Worm (Caenorhabditis elegans) whole organism, young adult: ENCODE measurements around the gene tiar-2.

Experiments
- B0261.1 ChIP-seq: sonication (generic microtip); optimal IDR thresholded peaks from 2 replicates; lab custom pipeline; 2016; ENCODE audit warnings: mild to moderate bottlenecking, missing genetic modification characterization, moderate library complexity, missing compliant biosample characterization
- D2030.7 ChIP-seq: fragments of 200-800 bp; sonication (Bioruptor generic); IDR thresholded peaks from 2 replicates; pipeline ENCODE4 v1.3.6; 2022; ENCODE audit warnings: missing genetic modification reagents, missing genetic modification characterization, missing compliant biosample characterization
- F10E7.11 ChIP-seq: sonication (generic microtip); optimal IDR thresholded peaks from 2 replicates; lab custom pipeline; 2017; ENCODE audit warnings: mild to moderate bottlenecking, missing genetic modification characterization, moderate library complexity, missing compliant biosample characterization
- F22D6.2 ChIP-seq: sonication (generic microtip); optimal IDR thresholded peaks from 2 replicates; lab custom pipeline; 2016; ENCODE audit warnings: mild to moderate bottlenecking, missing genetic modification characterization, missing compliant biosample characterization
- F23B12.7 ChIP-seq: sonication (generic microtip); optimal IDR thresholded peaks from 2 replicates; lab custom pipeline; 2017; ENCODE audit warnings: missing genetic modification characterization, mild to moderate bottlenecking, missing compliant biosample characterization, antibody characterized with exemption, moderate library complexity; ENCODE audit not compliant: insufficient read depth
- F52B5.7 ChIP-seq: sonication (generic microtip); optimal IDR thresholded peaks from 2 replicates; lab custom pipeline; 2016; ENCODE audit warnings: mild to moderate bottlenecking, missing genetic modification characterization, missing compliant biosample characterization
- F57A8.1 ChIP-seq: fragments of 200-800 bp; sonication (Bioruptor generic); optimal IDR thresholded peaks from 2 replicates; lab custom pipeline; 2018; ENCODE audit warnings: mild to moderate bottlenecking, missing genetic modification characterization, moderate library complexity, missing compliant biosample characterization
- K11D2.4 ChIP-seq: fragments of 200-800 bp; sonication (Bioruptor generic); IDR thresholded peaks from 2 replicates; pipeline ENCODE4 v1.3.6; 2022; ENCODE audit warnings: missing genetic modification reagents, missing genetic modification characterization, missing compliant biosample characterization
- T26A5.8 ChIP-seq: sonication (generic microtip); optimal IDR thresholded peaks from 2 replicates; lab custom pipeline; 2016; ENCODE audit warnings: missing genetic modification characterization, missing compliant biosample characterization
- Y53F4B.3 ChIP-seq: fragments of 200-800 bp; sonication (Bioruptor generic); IDR thresholded peaks from 2 replicates; pipeline ENCODE4 v1.3.6; 2022; ENCODE audit warnings: missing genetic modification reagents, missing genetic modification characterization, missing compliant biosample characterization
- Y56A3A.18 ChIP-seq: fragments of 200-800 bp; sonication (Bioruptor generic); IDR thresholded peaks from 2 replicates; pipeline ENCODE4 v1.3.6; 2022; ENCODE audit warnings: missing genetic modification reagents, missing genetic modification characterization, missing compliant biosample characterization
- Y67H2A.10 ChIP-seq: fragments of 200-800 bp; sonication (Bioruptor generic); conservative IDR thresholded peaks from 2 replicates; pipeline ENCODE4 v1.3.6; 2022; ENCODE audit warnings: missing genetic modification reagents, missing genetic modification characterization, missing compliant biosample characterization
- Y79H2A.3 ChIP-seq: fragments of 200-800 bp; sonication (Bioruptor generic); conservative IDR thresholded peaks from 2 replicates; pipeline ENCODE4 v1.3.6; 2022; ENCODE audit warnings: missing genetic modification reagents, missing genetic modification characterization, missing compliant biosample characterization
- Y95B8A.8 ChIP-seq: fragments of 200-800 bp; sonication (Bioruptor generic); IDR thresholded peaks from 2 replicates; pipeline ENCODE4 v1.3.6; 2022; ENCODE audit warnings: missing genetic modification reagents, missing genetic modification characterization, missing compliant biosample characterization
- akir-1 ChIP-seq: fragments of 200-800 bp; sonication (Bioruptor generic); optimal IDR thresholded peaks from 2 replicates; lab custom pipeline; 2018; ENCODE audit warnings: mild to moderate bottlenecking, missing genetic modification characterization, moderate library complexity, missing compliant biosample characterization
- ama-1 ChIP-seq, 3 experiments: fragments of 150-350 bp in 1 of 3; sonication (generic microtip) in 2 of 3; optimal IDR thresholded peaks; 2 replicates each; lab custom pipeline; 2014 to 2018; ENCODE audit warnings: missing biosample characterization in 2 of 3, missing genetic modification characterization in 2 of 3, missing genetic modification reagents in 2 of 3
- attf-3 ChIP-seq: fragments of 200-800 bp; sonication (Bioruptor generic); conservative IDR thresholded peaks from 2 replicates; pipeline ENCODE4 v1.3.6; 2022; ENCODE audit warnings: missing genetic modification reagents, missing genetic modification characterization, missing compliant biosample characterization
- attf-6 ChIP-seq: fragments of 200-800 bp; sonication (Bioruptor generic); IDR thresholded peaks from 2 replicates; pipeline ENCODE4 v1.3.6; 2022; ENCODE audit warnings: missing genetic modification reagents, missing genetic modification characterization, missing compliant biosample characterization
- ccch-3 ChIP-seq: fragments of 200-800 bp; sonication (Bioruptor generic); optimal IDR thresholded peaks from 2 replicates; lab custom pipeline; 2018; ENCODE audit warnings: mild to moderate bottlenecking, missing genetic modification characterization, missing compliant biosample characterization
- cebp-2 ChIP-seq: fragments of 200-800 bp; sonication (Bioruptor generic); IDR thresholded peaks from 2 replicates; pipeline ENCODE4 v1.3.6; 2022; ENCODE audit warnings: missing genetic modification characterization, missing compliant biosample characterization
- ceh-40 ChIP-seq: fragments of 200-800 bp; sonication (Bioruptor generic); IDR thresholded peaks from 2 replicates; pipeline ENCODE4 v1.3.6; 2022; ENCODE audit warnings: missing genetic modification characterization, missing compliant biosample characterization
- ceh-79 ChIP-seq: sonication (generic microtip); optimal IDR thresholded peaks from 2 replicates; lab custom pipeline; 2017; ENCODE audit warnings: mild to moderate bottlenecking, missing genetic modification characterization, missing compliant biosample characterization
- die-1 ChIP-seq: sonication (generic microtip); optimal IDR thresholded peaks from 2 replicates; lab custom pipeline; 2016; ENCODE audit warnings: missing genotype, mild to moderate bottlenecking, missing genetic modification characterization, missing compliant biosample characterization
- dpff-1 ChIP-seq: sonication (generic microtip); optimal IDR thresholded peaks from 2 replicates; lab custom pipeline; 2017; ENCODE audit warnings: mild to moderate bottlenecking, missing genetic modification characterization, missing compliant biosample characterization
- dpl-1 ChIP-seq: fragments of 150-350 bp; optimal IDR thresholded peaks from 2 replicates; lab custom pipeline; 2014; ENCODE audit warnings: missing biosample characterization, missing genetic modification reagents, missing genetic modification characterization
- efl-1 ChIP-seq: fragments of 150-350 bp; optimal IDR thresholded peaks from 2 replicates; lab custom pipeline; 2014; ENCODE audit warnings: missing biosample characterization, missing genetic modification reagents, missing genetic modification characterization
- ets-4 ChIP-seq: fragments of 200-800 bp; sonication (Bioruptor generic); optimal IDR thresholded peaks from 2 replicates; lab custom pipeline; 2018; ENCODE audit warnings: mild to moderate bottlenecking, missing genetic modification characterization, missing compliant biosample characterization
- fkh-3 ChIP-seq: sonication (generic microtip); optimal IDR thresholded peaks from 2 replicates; lab custom pipeline; 2016; ENCODE audit warnings: mild to moderate bottlenecking, missing genetic modification characterization, missing compliant biosample characterization
- him-1 ChIP-seq: sonication (generic microtip); optimal IDR thresholded peaks from 2 replicates; lab custom pipeline; 2016; ENCODE audit warnings: missing genotype, missing genetic modification reagents, missing genetic modification characterization, missing compliant biosample characterization
- hlh-12 ChIP-seq: sonication (generic microtip); optimal IDR thresholded peaks from 2 replicates; lab custom pipeline; 2016; ENCODE audit warnings: missing genetic modification characterization, missing compliant biosample characterization
- hlh-26 ChIP-seq: fragments of 200-800 bp; sonication (Bioruptor generic); conservative IDR thresholded peaks from 2 replicates; pipeline ENCODE4 v1.3.6; 2022; ENCODE audit warnings: missing genetic modification reagents, missing genetic modification characterization, missing compliant biosample characterization
- hmg-1.2 ChIP-seq: fragments of 200-800 bp; sonication (Bioruptor generic); IDR thresholded peaks from 2 replicates; pipeline ENCODE4 v1.3.6; 2022; ENCODE audit warnings: missing genetic modification reagents, missing genetic modification characterization, missing compliant biosample characterization
- hrde-1 ChIP-seq: sonication (generic microtip); optimal IDR thresholded peaks from 2 replicates; lab custom pipeline; 2016; ENCODE audit warnings: missing genetic modification characterization, mild to moderate bottlenecking, missing compliant biosample characterization, moderate library complexity, missing genotype, missing genetic modification reagents, borderline replicate concordance
- lin-54 ChIP-seq: fragments of 200-800 bp; sonication (Bioruptor generic); optimal IDR thresholded peaks from 2 replicates; lab custom pipeline; 2018; ENCODE audit warnings: mild to moderate bottlenecking, missing genetic modification characterization, missing compliant biosample characterization
- lsy-27 ChIP-seq: sonication (generic microtip); optimal IDR thresholded peaks from 2 replicates; lab custom pipeline; 2017; ENCODE audit warnings: missing genetic modification characterization, mild to moderate bottlenecking, missing compliant biosample characterization, antibody characterized with exemption, missing genotype, borderline replicate concordance; ENCODE audit not compliant: insufficient read depth
- madf-6 ChIP-seq: fragments of 200-800 bp; sonication (Bioruptor generic); IDR thresholded peaks from 2 replicates; pipeline ENCODE4 v1.3.6; 2022; ENCODE audit warnings: missing genetic modification reagents, missing genetic modification characterization, missing compliant biosample characterization
- mxl-1 ChIP-seq: sonication (generic microtip); optimal IDR thresholded peaks from 2 replicates; lab custom pipeline; 2016; ENCODE audit warnings: missing genetic modification characterization, missing compliant biosample characterization
- pha-4 ChIP-seq: fragments of 150-350 bp; sonication (generic microtip); optimal IDR thresholded peaks from 2 replicates; lab custom pipeline; 2014; ENCODE audit warnings: missing biosample characterization, missing genetic modification reagents, missing genetic modification characterization
- tbp1 ChIP-seq: fragments of 200-800 bp; sonication (Bioruptor generic); optimal IDR thresholded peaks from 2 replicates; lab custom pipeline; 2018; ENCODE audit warnings: mild to moderate bottlenecking, missing genetic modification characterization, missing compliant biosample characterization
- tlf-1 ChIP-seq: fragments of 200-800 bp; sonication (Bioruptor generic); optimal IDR thresholded peaks from 2 replicates; lab custom pipeline; 2018; ENCODE audit warnings: mild to moderate bottlenecking, missing genetic modification characterization, missing compliant biosample characterization
- xnd-1 ChIP-seq: sonication (generic microtip); optimal IDR thresholded peaks from 2 replicates; lab custom pipeline; 2016; ENCODE audit warnings: missing genotype, missing genetic modification reagents, missing genetic modification characterization, missing compliant biosample characterization
- zfh-2 ChIP-seq: fragments of 200-800 bp; sonication (Bioruptor generic); conservative IDR thresholded peaks from 2 replicates; pipeline ENCODE4 v1.3.6; 2022; ENCODE audit warnings: missing genetic modification reagents, missing genetic modification characterization, missing compliant biosample characterization
- zim-3 ChIP-seq: sonication (generic microtip); optimal IDR thresholded peaks from 2 replicates; lab custom pipeline; 2017; ENCODE audit warnings: mild to moderate bottlenecking, missing genetic modification characterization, moderate library complexity, missing compliant biosample characterization
- ztf-25 ChIP-seq: fragments of 200-800 bp; sonication (Bioruptor generic); IDR thresholded peaks from 2 replicates; pipeline ENCODE4 v1.3.6; 2022; ENCODE audit warnings: missing genetic modification reagents, missing genetic modification characterization, missing compliant biosample characterization
- ztf-3 ChIP-seq: fragments of 200-800 bp; sonication (Bioruptor generic); optimal IDR thresholded peaks from 2 replicates; lab custom pipeline; 2018; ENCODE audit warnings: mild to moderate bottlenecking, missing genetic modification characterization, missing compliant biosample characterization
- ztf-6 ChIP-seq: fragments of 200-800 bp; sonication (Bioruptor generic); IDR thresholded peaks from 2 replicates; pipeline ENCODE4 v1.3.6; 2022; ENCODE audit warnings: missing genetic modification reagents, missing genetic modification characterization, missing compliant biosample characterization

Gene tiar-2

DNA sequence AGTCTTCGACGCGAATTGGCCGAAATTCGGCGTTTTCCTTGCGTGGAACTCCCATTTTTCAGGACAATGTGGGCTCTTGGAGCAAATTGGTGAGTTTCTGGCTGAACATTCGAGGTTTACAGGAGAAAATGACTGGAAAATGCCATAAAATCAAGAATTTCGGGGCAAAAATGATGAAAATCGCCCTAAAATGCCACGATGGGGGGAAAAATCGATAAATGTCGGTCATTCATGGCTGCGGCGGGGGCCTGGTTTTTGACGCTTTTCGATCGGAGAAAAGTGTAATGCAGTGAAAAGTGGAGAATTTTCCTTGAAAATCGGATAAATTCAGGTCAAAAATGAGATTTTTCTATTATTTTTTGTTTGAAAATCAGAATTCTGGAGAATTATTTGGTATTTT is 36.7 kb downstream of the tiar-2 start, which contains the start of the genes Y46G5A.18 and Y46G5A.47:
Gene Y46G5A.18, minus strand, starts transcription at position 101 of the 400 bp plus-strand sequence.
Gene Y46G5A.47, minus strand, starts transcription at position 146 of the 400 bp plus-strand sequence.
- TF ChIP-seq cebp-2 (GFP tag; lab: Robert Waterston, UW) (no peak), T26A5.8 (tag; lab: Kevin White, UChicago) (no peak), ama-1 (optimal IDR thresholded peaks at IDR 0.05; lab: Kevin White, UChicago) (no peak), ama-1 (GFP tag; optimal IDR thresholded peaks at IDR 0.05; lab: Kevin White, UChicago) (no peak), F57A8.1 (GFP tag; lab: Kevin White, UChicago) (no peak), lsy-27 (tag; lab: Kevin White, UChicago) (no peak), dpl-1 (GFP tag; lab: Kevin White, UChicago) (no peak), ztf-25 (GFP tag; lab: Robert Waterston, UW) (no peak), F22D6.2 (tag; lab: Kevin White, UChicago) (no peak), him-1 (tag; lab: Kevin White, UChicago) (no peak), Y67H2A.10 (GFP tag; lab: Robert Waterston, UW) (no peak)

DNA sequence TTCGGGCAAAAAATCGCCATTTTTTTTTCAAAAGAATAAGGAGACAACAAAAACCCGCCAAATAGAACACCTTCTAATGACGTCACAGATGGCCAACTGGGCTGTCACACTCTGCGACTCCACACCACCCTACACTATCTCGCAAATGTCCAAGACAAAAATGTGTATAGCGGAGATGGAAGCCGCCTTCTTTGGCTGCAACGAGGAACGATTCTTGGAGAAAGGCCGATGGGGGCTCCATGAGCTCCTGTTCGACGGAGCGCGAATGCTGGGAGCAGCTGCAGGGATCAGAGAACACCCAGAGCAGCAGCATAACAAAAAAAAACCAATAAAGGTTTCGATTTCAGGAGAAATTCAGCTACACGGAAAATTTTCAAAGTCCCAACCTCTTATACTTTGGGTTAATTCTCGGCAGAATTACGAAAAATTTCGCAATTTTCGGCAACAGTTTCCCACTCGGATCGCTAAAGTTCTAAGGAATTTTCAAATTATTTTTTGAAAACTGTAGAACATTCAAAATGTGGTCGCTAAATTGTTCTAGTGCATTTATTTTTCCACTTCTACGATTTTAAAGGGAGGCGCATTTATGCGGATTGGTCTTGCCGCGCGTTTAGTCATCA is 37.4 kb downstream of the tiar-2 start:
- no peak for TF ChIP-seq attf-6 (GFP tag; lab: Robert Waterston, UW)
- TF ChIP-seq F23B12.7 (tag; lab: Kevin White, UChicago): no peak
- TF ChIP-seq pha-4 (tag; lab: Kevin White, UChicago): no peak
- TF ChIP-seq hrde-1 (tag; lab: Kevin White, UChicago): no peak
- TF ChIP-seq him-1 (tag; lab: Kevin White, UChicago): no peak
- TF ChIP-seq xnd-1 (tag; lab: Kevin White, UChicago): no peak
- no peak for TF ChIP-seq hlh-12 (tag; lab: Kevin White, UChicago)
- no peak for TF ChIP-seq ets-4 (GFP tag; lab: Kevin White, UChicago)
- no peak for TF ChIP-seq B0261.1
- peak; percentile 14 for TF ChIP-seq lin-54 (GFP tag; lab: Kevin White, UChicago)
- TF ChIP-seq hlh-26 (GFP tag; lab: Robert Waterston, UW): no peak
- TF ChIP-seq ztf-6: no peak
- TF ChIP-seq madf-6 (GFP tag; lab: Robert Waterston, UW): no peak
- TF ChIP-seq F10E7.11 (tag; lab: Kevin White, UChicago): no peak
- no peak for TF ChIP-seq ceh-40 (GFP tag; lab: Robert Waterston, UW)
- peak; percentile 92 for TF ChIP-seq zfh-2 (GFP tag; lab: Robert Waterston, UW)
- no peak for TF ChIP-seq zim-3
- no peak for TF ChIP-seq efl-1
- TF ChIP-seq D2030.7 (GFP tag; lab: Robert Waterston, UW): no peak
- TF ChIP-seq K11D2.4 (GFP tag; lab: Robert Waterston, UW): no peak
- no peak for TF ChIP-seq Y56A3A.18 (GFP tag; lab: Robert Waterston, UW)
- no peak for TF ChIP-seq attf-3 (GFP tag; lab: Robert Waterston, UW)
- TF ChIP-seq tlf-1 (GFP tag; lab: Kevin White, UChicago): no peak
- TF ChIP-seq ztf-25 (GFP tag; lab: Robert Waterston, UW): no peak
- TF ChIP-seq mxl-1 (tag; lab: Kevin White, UChicago): no peak
- TF ChIP-seq Y79H2A.3 (GFP tag; lab: Robert Waterston, UW): no peak
- TF ChIP-seq F52B5.7: no peak
- TF ChIP-seq cebp-2 (GFP tag; lab: Robert Waterston, UW): no peak
- no peak for TF ChIP-seq Y53F4B.3 (GFP tag; lab: Robert Waterston, UW)
- TF ChIP-seq tbp1 (GFP tag; lab: Kevin White, UChicago): peak; percentile 3
- TF ChIP-seq hmg-1.2 (GFP tag; lab: Robert Waterston, UW): peak; percentile 85
- TF ChIP-seq fkh-3 (tag; lab: Kevin White, UChicago): no peak
- no peak for TF ChIP-seq ccch-3 (GFP tag; lab: Kevin White, UChicago)
- no peak for TF ChIP-seq Y95B8A.8
- no peak for TF ChIP-seq ceh-79 (tag; lab: Kevin White, UChicago)
- TF ChIP-seq die-1 (tag; lab: Kevin White, UChicago): no peak
- no peak for TF ChIP-seq akir-1 (GFP tag; lab: Kevin White, UChicago)
- TF ChIP-seq ztf-3 (GFP tag; lab: Kevin White, UChicago): no peak
- TF ChIP-seq dpff-1 (tag; lab: Kevin White, UChicago): no peak
